Fruit fly (Drosophila melanogaster): ENCODE data around the gene Apl.
A peak's percentile ranks its signal among the peaks of the same experiment; 100 is the strongest.

Apl gene

DNA sequence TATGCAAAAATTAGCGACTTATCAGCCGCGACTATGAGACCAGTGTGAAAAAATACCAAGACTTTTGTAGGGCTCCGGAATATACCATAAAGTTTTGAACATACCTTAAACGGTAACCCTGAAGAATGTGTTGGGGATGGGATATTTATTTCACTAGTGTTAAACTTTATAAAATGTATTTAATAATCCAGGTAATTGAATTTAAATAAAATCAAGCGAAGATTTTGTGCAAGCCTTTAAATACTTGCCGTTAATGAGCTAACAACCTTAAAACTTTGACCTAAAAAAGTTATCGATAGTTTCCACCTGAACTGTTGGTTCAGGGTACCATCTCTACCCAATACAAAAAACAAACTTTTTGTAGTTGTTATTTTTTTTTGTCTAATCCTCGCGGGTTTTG lies 17.2 kb downstream of the Apl start, which contains the start of gene CG4101 (continued):
- TF ChIP-seq Fer1 (GFP tag; optimal IDR thresholded peaks at IDR 0.05) (peak; percentile 80), Ets65A (GFP tag) (peak; percentile 96), slou (GFP tag; optimal IDR thresholded peaks at IDR 0.05) (peak; percentile 77), pita (GFP tag; optimal IDR thresholded peaks at IDR 0.05) (no peak), CG4282 (GFP tag; optimal IDR thresholded peaks at IDR 0.05) (no peak), Fer3 (tag; optimal IDR thresholded peaks at IDR 0.05) (peak; percentile 81), rib (GFP tag; IDR thresholded peaks at IDR 0.05) (0 out of 2 replicates have a peak, but pooled peaks have one; percentile 47), cas (GFP tag; IDR thresholded peaks at IDR 0.05) (peak; percentile 63; the same call in 1 of the 2 replicates), psq (GFP tag; optimal IDR thresholded peaks at IDR 0.05) (peak; percentile 47), nom (GFP tag; optimal IDR thresholded peaks at IDR 0.05) (peak; percentile 50), CG8944 (GFP tag; optimal IDR thresholded peaks at IDR 0.05) (peak; percentile 64), Dad (GFP tag; optimal IDR thresholded peaks at IDR 0.05) (peak; percentile 41), NfI (GFP tag; optimal IDR thresholded peaks at IDR 0.05) (peak; percentile 83), CG9437 (GFP tag; optimal IDR thresholded peaks at IDR 0.05) (peak; percentile 37), Med (GFP tag) (peak; percentile 95), unpg (GFP tag; optimal IDR thresholded peaks at IDR 0.05) (peak; percentile 84), CG42726 (GFP tag; IDR thresholded peaks at IDR 0.05; ENCODE audit: partially characterized antibody) (peak; percentile 45; the same call in 1 of the 2 replicates), Jarid2 (GFP tag; optimal IDR thresholded peaks at IDR 0.05) (no peak), Pdp1 (GFP tag; optimal IDR thresholded peaks at IDR 0.05) (peak; percentile 83 to 87), CG10959 (GFP tag; IDR thresholded peaks at IDR 0.05) (peak; percentile 44), CG1233 (GFP tag; optimal IDR thresholded peaks at IDR 0.05) (peak; percentile 60), CG6175 (GFP tag; IDR thresholded peaks at IDR 0.05) (peak; percentile 69; the same call in 2 of the 3 replicates), NC2β (GFP tag; optimal IDR thresholded peaks at IDR 0.05) (peak; percentile 73), CG1529 (GFP tag; optimal IDR thresholded peaks at IDR 0.05) (peak; percentile 43), CG12299 (tag; optimal IDR thresholded peaks at IDR 0.05) (peak; percentile 79), E2f1 (GFP tag; IDR thresholded peaks at IDR 0.05) (peak; percentile 67), CG4328 (GFP tag; optimal IDR thresholded peaks at IDR 0.05) (peak; percentile 60), kah (GFP tag; optimal IDR thresholded peaks at IDR 0.05) (no peak), CG15514 (GFP tag; optimal IDR thresholded peaks at IDR 0.05) (peak; percentile 85), Vsx1 (GFP tag; optimal IDR thresholded peaks at IDR 0.05) (peak; percentile 11), pum (GFP tag; optimal IDR thresholded peaks at IDR 0.05) (peak; percentile 65), ap (GFP tag; IDR thresholded peaks at IDR 0.05) (peak; percentile 57), sqz (GFP tag; optimal IDR thresholded peaks at IDR 0.05) (peak; percentile 85), hbn (GFP tag; IDR thresholded peaks at IDR 0.05; ENCODE audit: partially characterized antibody) (peak; percentile 85), CG18262 (tag; optimal IDR thresholded peaks at IDR 0.05) (peak; percentile 70), Dfd (GFP tag; optimal IDR thresholded peaks at IDR 0.05) (no peak), Antp (GFP tag; optimal IDR thresholded peaks at IDR 0.05) (peak; percentile 68), Hr3 (GFP tag; optimal IDR thresholded peaks at IDR 0.05) (peak; percentile 83), Aef1 (GFP tag; IDR thresholded peaks at IDR 0.05) (peak; percentile 80)

DNA sequence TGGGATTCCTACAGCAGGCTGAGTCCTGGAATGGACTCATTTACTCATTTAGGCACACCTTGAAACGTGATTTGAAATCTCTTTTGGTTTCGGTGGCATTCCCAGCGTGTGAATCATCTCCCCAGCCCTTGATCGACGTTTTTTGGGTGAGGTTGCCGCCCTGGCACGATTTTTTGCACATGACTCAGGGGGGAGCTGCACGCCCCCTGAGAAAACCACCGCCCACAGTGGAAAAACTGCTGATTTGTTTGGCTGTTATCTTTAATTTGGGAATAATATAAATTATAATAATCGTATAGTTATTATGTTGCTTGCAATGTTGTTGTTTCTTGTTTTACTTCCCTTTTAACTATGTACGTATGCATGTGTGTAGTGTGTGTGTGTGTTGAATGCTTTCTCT lies 18.0 kb downstream of the Apl start:
- TF ChIP-seq bigmax (GFP tag; optimal IDR thresholded peaks at IDR 0.05) = no peak
- TF ChIP-seq HmgD (GFP tag; optimal IDR thresholded peaks at IDR 0.05) = no peak
- no peak for TF ChIP-seq vvl (GFP tag; IDR thresholded peaks at IDR 0.05)
- TF ChIP-seq Usf (GFP tag; optimal IDR thresholded peaks at IDR 0.05) = no peak
- peak; percentile 35; the same call in 1 of the 2 replicates for TF ChIP-seq sob (GFP tag; IDR thresholded peaks at IDR 0.05)
- no peak for TF ChIP-seq tna (GFP tag; IDR thresholded peaks at IDR 0.05; ENCODE audit: partially characterized antibody)
- TF ChIP-seq CG14965 (GFP tag; optimal IDR thresholded peaks at IDR 0.05; ENCODE audit: borderline replicate concordance) = no peak
- no peak for TF ChIP-seq CG14014 (GFP tag; IDR thresholded peaks at IDR 0.05)
- TF ChIP-seq lbe (GFP tag; optimal IDR thresholded peaks at IDR 0.05) = no peak
- no peak for TF ChIP-seq CG4820 (GFP tag; optimal IDR thresholded peaks at IDR 0.05)
- TF ChIP-seq gcm (GFP tag; optimal IDR thresholded peaks at IDR 0.05) = no peak
- TF ChIP-seq prd (optimal IDR thresholded peaks at IDR 0.05) = no peak
- 0 out of 3 replicates have a peak, but pooled peaks have one; percentile 24 for TF ChIP-seq prd (GFP tag; IDR thresholded peaks at IDR 0.05)
- TF ChIP-seq CG7928 (GFP tag; optimal IDR thresholded peaks at IDR 0.05) = peak; percentile 88

All from whole organism, embryonic.